Fruit fly (Drosophila melanogaster): Measurements from ENCODE around the gene CG15642.

DNA sequence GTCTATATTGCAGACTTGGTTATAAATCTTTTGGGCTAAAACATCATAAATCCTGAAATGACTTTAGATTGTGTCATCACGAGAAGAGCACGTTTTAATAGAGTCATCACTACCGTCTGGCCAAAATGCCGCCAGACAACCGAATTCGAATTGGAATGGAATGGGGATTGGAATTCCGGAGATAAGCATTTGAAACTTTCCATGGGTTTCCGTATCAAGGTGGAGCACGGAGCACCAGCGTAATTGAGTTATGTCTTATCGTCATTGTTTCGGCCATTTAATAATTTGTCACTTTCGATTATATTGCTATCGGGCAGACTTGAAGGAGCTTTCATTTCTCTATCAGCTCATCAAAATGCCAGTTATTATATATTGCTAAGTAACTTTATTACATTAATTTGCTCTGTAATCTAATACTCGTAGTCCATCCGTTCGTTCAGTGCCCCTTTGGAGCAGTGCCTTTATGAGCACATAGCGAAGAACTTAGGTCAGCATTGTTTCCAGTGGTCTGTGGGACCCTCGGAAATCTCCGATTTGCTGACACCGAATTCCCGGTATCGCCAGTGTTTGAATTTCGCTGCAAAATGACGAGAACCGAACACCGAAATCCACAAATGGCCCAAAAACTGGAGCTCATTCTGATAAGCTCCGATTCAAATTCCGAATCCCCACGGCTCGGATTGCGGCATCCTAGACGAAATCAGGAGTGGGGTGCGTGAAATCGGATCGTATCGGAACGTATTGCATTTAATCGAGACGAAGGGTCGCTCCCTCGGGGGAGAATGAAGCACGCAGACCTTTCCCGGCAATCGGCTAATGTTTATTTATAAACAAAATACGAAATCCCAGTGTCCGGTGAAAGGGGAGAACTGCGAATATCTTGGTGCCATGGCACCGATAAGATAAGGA lies 32.7 kb upstream of the CG15642 start:
- TF ChIP-seq CG8478 (optimal IDR thresholded peaks at IDR 0.05) = no peak
- no peak for TF ChIP-seq psq (optimal IDR thresholded peaks at IDR 0.05)

Measured in whole organism.